Fruit fly (Drosophila melanogaster): ENCODE data around the gene Golgin104.

The Golgin104 gene

dm6 chr3L:16380770-16381169, 29.0 kb upstream of the Golgin104 start (continued):
- peak; percentile 73 for TF ChIP-seq Nf-YC (tag; optimal IDR thresholded peaks at IDR 0.05)
- TF ChIP-seq unpg (GFP tag; optimal IDR thresholded peaks at IDR 0.05): peak; percentile 74
- no peak for TF ChIP-seq CG34224 (GFP tag; IDR thresholded peaks at IDR 0.05; ENCODE audit: partially characterized antibody)
- no peak for TF ChIP-seq Gsc (GFP tag; IDR thresholded peaks at IDR 0.05)
- no peak for TF ChIP-seq sqz (GFP tag; optimal IDR thresholded peaks at IDR 0.05)
- TF ChIP-seq kni (GFP tag; optimal IDR thresholded peaks at IDR 0.05): peak; percentile 66
- 0 out of 2 replicates have a peak, but pooled peaks have one; percentile 14 for TF ChIP-seq CG43689 (GFP tag; IDR thresholded peaks at IDR 0.05)
- no peak for TF ChIP-seq Dref (GFP tag; IDR thresholded peaks at IDR 0.05)
- peak; percentile 73 for TF ChIP-seq Blimp-1 (GFP tag; optimal IDR thresholded peaks at IDR 0.05)
- no peak for TF ChIP-seq eve (GFP tag; optimal IDR thresholded peaks at IDR 0.05)
- peak; percentile 49 for TF ChIP-seq CG12299 (tag; optimal IDR thresholded peaks at IDR 0.05)
- peak; percentile 46 for TF ChIP-seq maf-S (GFP tag; optimal IDR thresholded peaks at IDR 0.05)
- peak; percentile 45 for TF ChIP-seq CG7928 (GFP tag; optimal IDR thresholded peaks at IDR 0.05)
- no peak for TF ChIP-seq CG17912 (GFP tag; optimal IDR thresholded peaks at IDR 0.05)
- TF ChIP-seq btn (GFP tag; optimal IDR thresholded peaks at IDR 0.05): peak; percentile 15
- peak; percentile 65 for TF ChIP-seq CG14014 (GFP tag; IDR thresholded peaks at IDR 0.05)
- TF ChIP-seq CG3726 (GFP tag; IDR thresholded peaks at IDR 0.05): no peak
- TF ChIP-seq CG2678 (tag; optimal IDR thresholded peaks at IDR 0.05): peak; percentile 87
- peak; percentile 43 for TF ChIP-seq CG1602 (GFP tag; optimal IDR thresholded peaks at IDR 0.05)
- peak; percentile 16 for TF ChIP-seq CG4707 (GFP tag; optimal IDR thresholded peaks at IDR 0.05)
- peak; percentile 4 for TF ChIP-seq pb (GFP tag; optimal IDR thresholded peaks at IDR 0.05)
- TF ChIP-seq Dp (GFP tag; optimal IDR thresholded peaks at IDR 0.05): no peak
- TF ChIP-seq Xrp1 (GFP tag; IDR thresholded peaks at IDR 0.05): peak; percentile 51; the same call in 1 of the 2 replicates
- TF ChIP-seq gcm2 (GFP tag; optimal IDR thresholded peaks at IDR 0.05): no peak
- 0 out of 3 replicates have a peak, but pooled peaks have one; percentile 33 for TF ChIP-seq so (GFP tag; IDR thresholded peaks at IDR 0.05)
- no peak for TF ChIP-seq Lim3 (GFP tag; IDR thresholded peaks at IDR 0.05)
- TF ChIP-seq TFAM (GFP tag; optimal IDR thresholded peaks at IDR 0.05): no peak
- TF ChIP-seq pnt (GFP tag; optimal IDR thresholded peaks at IDR 0.05): peak; percentile 63
- TF ChIP-seq CG12236 (GFP tag; optimal IDR thresholded peaks at IDR 0.05): no peak
- TF ChIP-seq al (GFP tag; IDR thresholded peaks at IDR 0.05): peak; percentile 58
- no peak for TF ChIP-seq Lpt (GFP tag; optimal IDR thresholded peaks at IDR 0.05)
- peak; percentile 44 for TF ChIP-seq Spps (tag; optimal IDR thresholded peaks at IDR 0.05)
- peak; percentile 14 for TF ChIP-seq Jarid2 (GFP tag; optimal IDR thresholded peaks at IDR 0.05)
- TF ChIP-seq CG11696 (GFP tag; IDR thresholded peaks at IDR 0.05): no peak
- peak; percentile 60 for TF ChIP-seq CG10267 (tag; optimal IDR thresholded peaks at IDR 0.05)
- no peak for TF ChIP-seq CG8290 (GFP tag; optimal IDR thresholded peaks at IDR 0.05)
- peak in 1 of 2 experiments; percentile 73 for TF ChIP-seq CG8290 (tag; optimal IDR thresholded peaks at IDR 0.05)
- TF ChIP-seq gcm (GFP tag; optimal IDR thresholded peaks at IDR 0.05): peak; percentile 59
- TF ChIP-seq E2f1 (GFP tag; IDR thresholded peaks at IDR 0.05): no peak
- TF ChIP-seq Dip2 (GFP tag; IDR thresholded peaks at IDR 0.05): no peak
- no peak for TF ChIP-seq Hey (tag; optimal IDR thresholded peaks at IDR 0.05)
- no peak for TF ChIP-seq emc (GFP tag; optimal IDR thresholded peaks at IDR 0.05)
- TF ChIP-seq Abd-B (GFP tag; optimal IDR thresholded peaks at IDR 0.05): peak; percentile 21
- TF ChIP-seq pum (GFP tag; optimal IDR thresholded peaks at IDR 0.05): peak; percentile 64
- TF ChIP-seq wdn (GFP tag; IDR thresholded peaks at IDR 0.05): 0 out of 2 replicates have a peak, but pooled peaks have one; percentile 36
- TF ChIP-seq Asciz (GFP tag; optimal IDR thresholded peaks at IDR 0.05): peak; percentile 65
- no peak for TF ChIP-seq Mad (GFP tag; optimal IDR thresholded peaks at IDR 0.05)
- peak; percentile 76 for TF ChIP-seq lilli (GFP tag; optimal IDR thresholded peaks at IDR 0.05)
- peak in 1 of 2 experiments; percentile 41 for TF ChIP-seq Hr78 (GFP tag; optimal IDR thresholded peaks at IDR 0.05)
- peak; percentile 66 for TF ChIP-seq CG16863 (GFP tag; optimal IDR thresholded peaks at IDR 0.05)
- peak; percentile 21 for TF ChIP-seq en (GFP tag; optimal IDR thresholded peaks at IDR 0.05)
- peak; percentile 69 for TF ChIP-seq Meics (GFP tag; optimal IDR thresholded peaks at IDR 0.05)
